Worm (Caenorhabditis elegans) whole organism, late embryonic: ENCODE results near the gene zipt-13.

Source experiments
- ama-1 ChIP-seq: fragments of 150-350 bp; optimal IDR thresholded peaks from 2 replicates; lab custom pipeline; 2014
- ceh-14 ChIP-seq: sonication (generic microtip); optimal IDR thresholded peaks from 2 replicates; lab custom pipeline; 2016; ENCODE audit warnings: missing genotype, missing genetic modification characterization, missing compliant biosample characterization
- ceh-9 ChIP-seq: sonication (generic microtip); optimal IDR thresholded peaks from 2 replicates; lab custom pipeline; 2016; ENCODE audit warnings: mild to moderate bottlenecking, missing genetic modification characterization, inconsistent platforms, missing compliant biosample characterization
- ets-4 ChIP-seq: sonication (generic microtip); optimal IDR thresholded peaks from 2 replicates; lab custom pipeline; 2016; ENCODE audit warnings: missing genetic modification characterization, missing compliant biosample characterization
- fkh-10 ChIP-seq: fragments of 150-350 bp; optimal IDR thresholded peaks from 2 replicates; lab custom pipeline; 2014; ENCODE audit warnings: missing biosample characterization, missing genetic modification reagents, missing genetic modification characterization
- hlh-30 ChIP-seq: sonication (generic microtip); optimal IDR thresholded peaks from 2 replicates; lab custom pipeline; 2017; ENCODE audit warnings: antibody characterized with exemption, missing genetic modification characterization, missing compliant biosample characterization; ENCODE audit not compliant: insufficient read depth
- lin-11 ChIP-seq: fragments of 200-800 bp; sonication (Bioruptor generic); optimal IDR thresholded peaks from 2 replicates; lab custom pipeline; 2018; ENCODE audit warnings: mild to moderate bottlenecking, missing genetic modification characterization, missing compliant biosample characterization
- madf-2 ChIP-seq: sonication (generic microtip); optimal IDR thresholded peaks from 2 replicates; lab custom pipeline; 2017; ENCODE audit warnings: missing genetic modification characterization, missing compliant biosample characterization
- pag-3 ChIP-seq: sonication (generic microtip); optimal IDR thresholded peaks from 2 replicates; lab custom pipeline; 2016; ENCODE audit warnings: missing compliant biosample characterization, missing genetic modification characterization, borderline replicate concordance
- pha-4 ChIP-seq: fragments of 150-350 bp; optimal IDR thresholded peaks from 2 replicates; lab custom pipeline; 2018; ENCODE audit warnings: missing biosample characterization, missing genetic modification reagents, missing genetic modification characterization
- pqm-1 ChIP-seq: sonication (generic microtip); optimal IDR thresholded peaks from 2 replicates; lab custom pipeline; 2016; ENCODE audit warnings: missing genetic modification characterization, missing compliant biosample characterization
- sdc-2 ChIP-seq: sonication (generic microtip); optimal IDR thresholded peaks from 2 replicates; lab custom pipeline; 2016; ENCODE audit warnings: missing genotype, missing genetic modification characterization, missing compliant biosample characterization

ce11 chrX:10238146-10238749 lies 1.5 kb upstream of the zipt-13 start:
- TF ChIP-seq pag-3 = no peak
- TF ChIP-seq fkh-10 = no peak
- TF ChIP-seq sdc-2 (tag; lab: Kevin White, UChicago) = no peak
- no peak for TF ChIP-seq madf-2
- TF ChIP-seq ets-4 (tag; lab: Kevin White, UChicago) = no peak
- TF ChIP-seq lin-11 (tag; lab: Kevin White, UChicago) = no peak
- no peak for TF ChIP-seq ceh-14 (tag; lab: Kevin White, UChicago)
- no peak for TF ChIP-seq pqm-1
- no peak for TF ChIP-seq ama-1 (lab: Kevin White, UChicago)
- no peak for TF ChIP-seq ceh-9 (tag; lab: Kevin White, UChicago)
- no peak for TF ChIP-seq pha-4 (tag; lab: Kevin White, UChicago)
- no peak for TF ChIP-seq hlh-30 (tag; lab: Kevin White, UChicago)
